Worm (Caenorhabditis elegans) whole organism, early embryonic: ENCODE measurements around the gene tag-52.

Source experiments
- F13C5.2 ChIP-seq: sonication (generic microtip); optimal IDR thresholded peaks from 2 replicates; lab custom pipeline; 2017; ENCODE audit warnings: mild to moderate bottlenecking, missing genetic modification characterization, inconsistent platforms, missing compliant biosample characterization
- ama-1 ChIP-seq: fragments of 150-350 bp; optimal IDR thresholded peaks from 2 replicates; lab custom pipeline; 2014
- ceh-13 ChIP-seq: fragments of 200-800 bp; sonication (Bioruptor generic); optimal IDR thresholded peaks from 2 replicates; lab custom pipeline; 2018; ENCODE audit warnings: mild to moderate bottlenecking, missing genetic modification characterization, missing compliant biosample characterization
- ets-7 ChIP-seq: sonication (generic microtip); optimal IDR thresholded peaks from 2 replicates; lab custom pipeline; 2016; ENCODE audit warnings: missing genotype, missing genetic modification characterization, missing compliant biosample characterization
- flt-1 ChIP-seq: fragments of 200-800 bp; sonication (Bioruptor generic); IDR thresholded peaks from 2 replicates; pipeline ENCODE4 v1.3.6; 2022; ENCODE audit warnings: missing genetic modification characterization, missing compliant biosample characterization
- hmbx-1 ChIP-seq: sonication (generic microtip); optimal IDR thresholded peaks from 2 replicates; lab custom pipeline; 2016; ENCODE audit warnings: mild to moderate bottlenecking, missing genetic modification characterization, missing compliant biosample characterization
- hnd-1 ChIP-seq: sonication (generic microtip); optimal IDR thresholded peaks from 2 replicates; lab custom pipeline; 2016; ENCODE audit warnings: missing genetic modification characterization, missing compliant biosample characterization
- pes-1 ChIP-seq: fragments of 200-800 bp; sonication (Bioruptor generic); IDR thresholded peaks from 2 replicates; pipeline ENCODE4 v1.3.6; 2022; ENCODE audit warnings: missing genetic modification reagents, missing genetic modification characterization, missing compliant biosample characterization
- scrt-1 ChIP-seq: fragments of 200-800 bp; sonication (Bioruptor generic); IDR thresholded peaks from 2 replicates; pipeline ENCODE4 v1.3.6; 2022; ENCODE audit warnings: missing genetic modification characterization, missing compliant biosample characterization
- sea-1 ChIP-seq: fragments of 200-800 bp; sonication (Bioruptor generic); conservative IDR thresholded peaks from 2 replicates; pipeline ENCODE4 v1.3.6; 2022; ENCODE audit warnings: missing genetic modification characterization, missing compliant biosample characterization
- tbx-11 ChIP-seq: fragments of 200-800 bp; sonication (Bioruptor generic); IDR thresholded peaks from 2 replicates; pipeline ENCODE4 v1.3.6; 2022; ENCODE audit warnings: missing genetic modification characterization, missing compliant biosample characterization
- tbx-37 ChIP-seq: fragments of 200-800 bp; sonication (Bioruptor generic); conservative IDR thresholded peaks from 2 replicates; pipeline ENCODE4 v1.3.6; 2022; ENCODE audit warnings: missing genetic modification reagents, missing genetic modification characterization, missing compliant biosample characterization
- tra-4 ChIP-seq: sonication (generic microtip); optimal IDR thresholded peaks from 2 replicates; lab custom pipeline; 2017; ENCODE audit warnings: missing genetic modification characterization, missing compliant biosample characterization

ce11 chrX:3683060-3683459 lies 4.7 kb upstream of the tag-52 start:
- no peak for TF ChIP-seq ama-1 (lab: Kevin White, UChicago)
- no peak for TF ChIP-seq ceh-13 (GFP tag; lab: Kevin White, UChicago)
- TF ChIP-seq sea-1, result no peak
- no peak for TF ChIP-seq hmbx-1 (tag; lab: Kevin White, UChicago)
- TF ChIP-seq tbx-11 (GFP tag; lab: Robert Waterston, UW), result no peak
- TF ChIP-seq pes-1, result no peak
- TF ChIP-seq ets-7 (tag; lab: Kevin White, UChicago), result no peak
- TF ChIP-seq hnd-1 (tag; lab: Kevin White, UChicago), result no peak
- TF ChIP-seq tbx-37 (GFP tag; lab: Robert Waterston, UW), result no peak
- TF ChIP-seq tra-4 (tag; lab: Kevin White, UChicago), result no peak
- TF ChIP-seq flt-1, result no peak
- no peak for TF ChIP-seq scrt-1
- TF ChIP-seq F13C5.2 (tag; lab: Kevin White, UChicago), result no peak
